Worm (Caenorhabditis elegans): ENCODE data around the gene nhr-37.

The nhr-37 gene

DNA sequence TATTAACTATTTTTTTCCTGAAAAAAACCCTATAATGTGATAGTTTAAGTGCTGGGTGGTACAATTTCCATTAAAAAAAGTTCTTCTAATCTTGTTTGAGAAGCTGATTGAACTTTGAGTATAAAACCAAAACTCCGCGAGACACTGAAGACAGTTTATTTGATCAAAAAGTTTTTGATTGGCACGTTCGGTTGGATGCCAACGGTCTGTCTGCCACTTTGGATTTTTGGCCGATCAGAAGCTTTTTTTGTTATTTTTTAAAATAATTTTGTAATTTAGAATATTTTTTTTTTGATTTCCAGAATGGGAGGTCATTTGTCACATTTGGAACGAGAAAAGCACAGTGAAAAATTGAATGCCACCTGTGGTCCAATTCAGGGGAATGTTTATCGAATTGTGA, 47.5 kb downstream of the nhr-37 start, which contains the start of gene cest-28:
Gene cest-28, plus strand, starts transcription at position 301 of the 400 bp plus-strand sequence.
- TF ChIP-seq nhr-76 (tag; optimal IDR thresholded peaks at IDR 0.05) (no peak), nhr-77 (tag; optimal IDR thresholded peaks at IDR 0.05) (no peak), snu-23 (GFP tag; optimal IDR thresholded peaks at IDR 0.05) (no peak), grh-1 (GFP tag; IDR thresholded peaks at IDR 0.05) (no peak), fkh-10 (GFP tag; optimal IDR thresholded peaks at IDR 0.05) (no peak), tbx-2 (tag; optimal IDR thresholded peaks at IDR 0.05) (no peak)

DNA sequence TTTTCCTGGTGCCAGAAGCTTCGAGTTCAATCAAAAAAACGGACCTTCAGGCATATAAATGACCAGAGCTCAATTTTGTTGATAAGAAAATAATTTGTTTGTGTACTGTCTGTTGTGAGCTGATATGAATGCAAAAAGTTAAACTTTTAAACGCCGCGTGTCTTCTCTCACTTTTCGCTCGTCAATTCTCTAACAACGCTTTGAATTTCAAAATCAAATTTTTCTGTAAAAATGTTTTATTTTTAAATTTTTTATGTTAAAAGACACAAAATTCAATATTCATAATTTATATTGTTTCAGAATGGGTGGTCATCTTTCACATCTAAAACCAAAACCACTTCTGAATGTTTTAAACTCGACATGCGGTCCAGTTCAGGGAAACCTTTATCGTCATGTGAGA, 52.0 kb downstream of the nhr-37 start, which contains the start of gene cest-31:
Gene cest-31, plus strand, starts transcription at position 301 of the 400 bp plus-strand sequence.
- TF ChIP-seq elt-2 (tag; optimal IDR thresholded peaks at IDR 0.05) (no peak), nhr-47 (tag; optimal IDR thresholded peaks at IDR 0.05) (no peak), nhr-71 (tag; optimal IDR thresholded peaks at IDR 0.05) (no peak), efl-1 (optimal IDR thresholded peaks at IDR 0.05) (no peak), efl-1 (GFP tag; optimal IDR thresholded peaks at IDR 0.05 in 1 of 2) (peak in 1 of 2 experiments; percentile 47), nhr-20 (tag; optimal IDR thresholded peaks at IDR 0.05) (no peak)

All from whole organism, L1 larva.